Fruit fly (Drosophila melanogaster): ENCODE data around the gene nuf.

Gene nuf

dm6 chr3L:14253455-14253854 is 62.8 kb downstream of the nuf start:
- TF ChIP-seq CG8301 (tag; optimal IDR thresholded peaks at IDR 0.05) (peak; percentile 84), CG34367 (tag; optimal IDR thresholded peaks at IDR 0.05) (no peak), CG12605 (GFP tag; IDR thresholded peaks at IDR 0.05) (peak; percentile 56), D1 (tag; optimal IDR thresholded peaks at IDR 0.05) (no peak), CG13204 (GFP tag; optimal IDR thresholded peaks at IDR 0.05) (no peak), Ets98B (GFP tag; IDR thresholded peaks at IDR 0.05) (peak; percentile 49; the same call in 1 of the 2 replicates), Pif1B (GFP tag; optimal IDR thresholded peaks at IDR 0.05) (peak; percentile 53), rn (GFP tag; IDR thresholded peaks at IDR 0.05) (0 out of 2 replicates have a peak, but pooled peaks have one; percentile 15), Pif1A (GFP tag; optimal IDR thresholded peaks at IDR 0.05) (peak; percentile 59), CG17806 (tag; optimal IDR thresholded peaks at IDR 0.05) (peak; percentile 13), CG10348 (GFP tag; IDR thresholded peaks at IDR 0.05) (no peak), EcR (GFP tag; optimal IDR thresholded peaks at IDR 0.05) (no peak), CG14655 (GFP tag; optimal IDR thresholded peaks at IDR 0.05) (peak; percentile 85), gl (tag; optimal IDR thresholded peaks at IDR 0.05) (no peak), Snoo (tag; optimal IDR thresholded peaks at IDR 0.05) (peak; percentile 65), fd96Ca (GFP tag; IDR thresholded peaks at IDR 0.05) (no peak), CG8159 (tag; optimal IDR thresholded peaks at IDR 0.05) (peak; percentile 79), CG9948 (tag; optimal IDR thresholded peaks at IDR 0.05) (peak; percentile 56), CG15710 (tag; optimal IDR thresholded peaks at IDR 0.05) (peak; percentile 57), CG32121 (GFP tag; IDR thresholded peaks at IDR 0.05) (peak; percentile 64), CG4496 (GFP tag; IDR thresholded peaks at IDR 0.05) (peak; percentile 72; the same call in 2 of the 3 replicates)

- TF ChIP-seq CG12605 (GFP tag; IDR thresholded peaks at IDR 0.05) = no peak
- TF ChIP-seq CG4496 (GFP tag; IDR thresholded peaks at IDR 0.05) = no peak
- TF ChIP-seq Ets98B (GFP tag; IDR thresholded peaks at IDR 0.05) = no peak
- no peak for TF ChIP-seq gl (tag; optimal IDR thresholded peaks at IDR 0.05)
- no peak for TF ChIP-seq rn (GFP tag; IDR thresholded peaks at IDR 0.05)
- TF ChIP-seq CG10348 (GFP tag; IDR thresholded peaks at IDR 0.05) = no peak
- TF ChIP-seq D1 (tag; optimal IDR thresholded peaks at IDR 0.05) = no peak
Observed at dm6 chr3L:14262770-14263169, 72.1 kb downstream of the nuf start.

dm6 chr3L:14272109-14273070 is 81.7 kb downstream of the nuf start:
- TF ChIP-seq EcR (GFP tag; optimal IDR thresholded peaks at IDR 0.05) = peak; percentile 97
- peak; percentile 95 for TF ChIP-seq CG13204 (GFP tag; optimal IDR thresholded peaks at IDR 0.05)
- TF ChIP-seq CG32121 (GFP tag; IDR thresholded peaks at IDR 0.05) = peak; percentile 87
- TF ChIP-seq CG17806 (tag; optimal IDR thresholded peaks at IDR 0.05) = peak; percentile 98
- peak; percentile 97 for TF ChIP-seq Snoo (tag; optimal IDR thresholded peaks at IDR 0.05)
- peak; percentile 88 for TF ChIP-seq Pif1A (GFP tag; optimal IDR thresholded peaks at IDR 0.05)
- TF ChIP-seq Ets98B (GFP tag; IDR thresholded peaks at IDR 0.05) = peak; percentile 50
- TF ChIP-seq CG8301 (tag; optimal IDR thresholded peaks at IDR 0.05) = peak; percentile 58
- peak; percentile 88 for TF ChIP-seq Pif1B (GFP tag; optimal IDR thresholded peaks at IDR 0.05)
- peak; percentile 87 for TF ChIP-seq CG14655 (GFP tag; optimal IDR thresholded peaks at IDR 0.05)
- peak; percentile 45; the same call in 1 of the 2 replicates for TF ChIP-seq CG12605 (GFP tag; IDR thresholded peaks at IDR 0.05)
- TF ChIP-seq CG15710 (tag; optimal IDR thresholded peaks at IDR 0.05) = peak; percentile 98
- TF ChIP-seq CG9948 (tag; optimal IDR thresholded peaks at IDR 0.05) = peak; percentile 73
- TF ChIP-seq CG4496 (GFP tag; IDR thresholded peaks at IDR 0.05) = peak; percentile 73; the same call in 2 of the 3 replicates
- TF ChIP-seq D1 (tag; optimal IDR thresholded peaks at IDR 0.05) = peak; percentile 16
- no peak for TF ChIP-seq gl (tag; optimal IDR thresholded peaks at IDR 0.05)
- TF ChIP-seq CG10348 (GFP tag; IDR thresholded peaks at IDR 0.05) = peak; percentile 46; the same call in 1 of the 2 replicates
- TF ChIP-seq CG34367 (tag; optimal IDR thresholded peaks at IDR 0.05) = peak; percentile 97
- TF ChIP-seq CG8159 (tag; optimal IDR thresholded peaks at IDR 0.05) = peak; percentile 99
- TF ChIP-seq rn (GFP tag; IDR thresholded peaks at IDR 0.05) = peak; percentile 70; the same call in 1 of the 2 replicates
- no peak; the same call in 2 of the 3 replicates for TF ChIP-seq fd96Ca (GFP tag; IDR thresholded peaks at IDR 0.05)

- TF ChIP-seq Snoo (tag; optimal IDR thresholded peaks at IDR 0.05) (no peak), CG14655 (GFP tag; optimal IDR thresholded peaks at IDR 0.05) (no peak), CG17806 (tag; optimal IDR thresholded peaks at IDR 0.05) (no peak), gl (tag; optimal IDR thresholded peaks at IDR 0.05) (peak; percentile 43), D1 (tag; optimal IDR thresholded peaks at IDR 0.05) (peak; percentile 20), CG10348 (GFP tag; IDR thresholded peaks at IDR 0.05) (no peak), CG8301 (tag; optimal IDR thresholded peaks at IDR 0.05) (no peak), Pif1B (GFP tag; optimal IDR thresholded peaks at IDR 0.05) (peak; percentile 36), CG12605 (GFP tag; IDR thresholded peaks at IDR 0.05) (peak; percentile 61; the same call in 1 of the 2 replicates), Ets98B (GFP tag; IDR thresholded peaks at IDR 0.05) (peak; percentile 54; the same call in 1 of the 2 replicates), EcR (GFP tag; optimal IDR thresholded peaks at IDR 0.05) (peak; percentile 85), CG4496 (GFP tag; IDR thresholded peaks at IDR 0.05) (no peak; the same call in 1 of the 3 replicates), CG34367 (tag; optimal IDR thresholded peaks at IDR 0.05) (no peak), CG9948 (tag; optimal IDR thresholded peaks at IDR 0.05) (no peak), fd96Ca (GFP tag; IDR thresholded peaks at IDR 0.05) (peak; percentile 67), CG15710 (tag; optimal IDR thresholded peaks at IDR 0.05) (no peak), Pif1A (GFP tag; optimal IDR thresholded peaks at IDR 0.05) (peak; percentile 0), CG13204 (GFP tag; optimal IDR thresholded peaks at IDR 0.05) (no peak), CG32121 (GFP tag; IDR thresholded peaks at IDR 0.05) (peak; percentile 51), rn (GFP tag; IDR thresholded peaks at IDR 0.05) (no peak), CG8159 (tag; optimal IDR thresholded peaks at IDR 0.05) (peak; percentile 3)
Observed at dm6 chr3L:14274088-14275058, 83.7 kb downstream of the nuf start, which contains the start of gene fz. fz (plus strand) TSS chr3L:14274343.
